Fruit fly (Drosophila melanogaster) whole organism: ENCODE measurements around the gene Atat.

Experiments used
- CG8478 ChIP-seq: fragments of >200 bp; optimal IDR thresholded peaks from 2 replicates; lab custom pipeline; 2018; ENCODE audit warnings: inconsistent platforms
- usp ChIP-seq: fragments of >200 bp; optimal IDR thresholded peaks from 2 replicates; lab custom pipeline; 2017; ENCODE audit warnings: missing biosample characterization, missing genetic modification characterization, mixed read lengths

- TF ChIP-seq usp (GFP tag; lab: Kevin White, UChicago) = no peak
- TF ChIP-seq CG8478 (lab: Kevin White, UChicago) = no peak
These were observed at the start of gene Atat, which contains the start of gene Shc for dm6 chr3L:9426656-9427294.
